Worm (Caenorhabditis elegans): ENCODE measurements around the gene C14C10.1.
A peak's percentile ranks its signal among the peaks of the same experiment; 100 is the strongest.

The C14C10.1 gene

ce11 chrV:12590601-12591000 lies 2.5 kb downstream of the C14C10.1 start, which contains the start of gene ttr-43:
Gene ttr-43, minus strand, starts transcription at chrV:12590701.
- TF ChIP-seq ceh-20 (GFP tag; IDR thresholded peaks at IDR 0.05) (no peak), Y48G9A.11 (GFP tag; IDR thresholded peaks at IDR 0.05) (no peak), lin-1 (GFP tag; IDR thresholded peaks at IDR 0.05) (no peak), hlh-11 (tag; optimal IDR thresholded peaks at IDR 0.05) (no peak), nhr-28 (tag; optimal IDR thresholded peaks at IDR 0.05) (no peak), Y5F2A.4 (GFP tag; optimal IDR thresholded peaks at IDR 0.05) (no peak), tag-97 (GFP tag; IDR thresholded peaks at IDR 0.05) (no peak), dve-1 (tag; optimal IDR thresholded peaks at IDR 0.05; ENCODE audit: insufficient read depth) (no peak), ceh-62 (tag; optimal IDR thresholded peaks at IDR 0.05) (no peak), ces-1 (GFP tag; optimal IDR thresholded peaks at IDR 0.05) (no peak), nhr-76 (tag; optimal IDR thresholded peaks at IDR 0.05) (no peak), F37D6.2 (tag; optimal IDR thresholded peaks at IDR 0.05) (no peak), rbr-2 (tag; optimal IDR thresholded peaks at IDR 0.05) (no peak), spr-1 (tag; optimal IDR thresholded peaks at IDR 0.05) (no peak)

DNA sequence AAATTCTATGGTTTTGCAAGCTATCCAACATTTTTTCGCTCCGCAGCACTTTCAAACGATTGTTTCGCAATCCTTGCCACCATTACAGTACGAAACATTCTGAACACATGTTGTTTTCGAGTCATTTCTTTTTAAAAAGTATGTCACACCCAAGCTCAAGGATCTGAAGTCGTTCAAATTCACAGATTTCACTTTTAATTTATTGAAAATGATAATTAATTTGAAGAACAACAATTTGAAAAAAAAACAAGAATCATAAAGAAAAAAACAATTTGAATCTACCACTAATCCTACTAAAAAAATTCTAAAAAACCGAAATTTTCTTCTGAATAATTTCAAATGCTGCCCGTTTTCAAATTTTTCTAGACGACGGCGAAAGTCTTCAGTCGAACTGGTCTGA lies 4.2 kb downstream of the C14C10.1 start, which contains the start of gene C14C10.2:
Gene C14C10.2, minus strand, starts transcription at position 101 of the 400 bp plus-strand sequence.
- TF ChIP-seq php-3 (GFP tag; IDR thresholded peaks at IDR 0.05) (no peak), lin-13 (GFP tag; optimal IDR thresholded peaks at IDR 0.05) (no peak), mxl-3 (GFP tag; optimal IDR thresholded peaks at IDR 0.05) (no peak), dve-1 (tag; optimal IDR thresholded peaks at IDR 0.05; ENCODE audit: insufficient read depth) (no peak), hif-1 (tag; optimal IDR thresholded peaks at IDR 0.05) (no peak), snpc-4 (tag; optimal IDR thresholded peaks at IDR 0.05) (no peak), mdl-1 (tag; optimal IDR thresholded peaks at IDR 0.05) (no peak), ZK337.2 (GFP tag; IDR thresholded peaks at IDR 0.05) (no peak)

- TF ChIP-seq ceh-44 (GFP tag; IDR thresholded peaks at IDR 0.05) (no peak), aha-1 (tag) (no peak), egl-27 (tag; optimal IDR thresholded peaks at IDR 0.05) (no peak), nhr-10 (tag; optimal IDR thresholded peaks at IDR 0.05) (no peak)
Measured at ce11 chrV:12596196-12596595, 8.1 kb downstream of the C14C10.1 start, which contains the start of gene mma-1. Gene mma-1, minus strand, starts transcription at chrV:12596296.

DNA sequence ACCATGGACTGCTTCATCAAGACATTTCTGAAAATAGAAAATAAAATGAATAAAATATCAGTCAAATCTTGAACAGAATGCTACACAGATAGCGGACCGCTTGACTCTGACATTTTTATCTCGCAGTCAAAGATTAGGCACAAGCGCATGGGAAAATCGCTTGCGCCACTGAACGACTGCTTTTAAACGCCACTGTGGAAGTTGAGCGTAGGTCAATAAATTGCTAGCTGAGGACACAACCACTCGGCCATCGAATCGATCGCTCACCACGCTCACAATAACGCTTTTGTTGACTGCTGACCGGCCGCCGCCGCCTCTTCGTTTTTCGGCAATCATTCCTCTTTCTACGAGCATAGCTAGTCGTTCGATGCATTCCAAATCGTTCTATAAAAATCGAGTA lies 8.7 kb downstream of the C14C10.1 start:
- TF ChIP-seq duxl-1 (tag; optimal IDR thresholded peaks at IDR 0.05; ENCODE audit: poor library complexity) (peak; percentile 26), daf-19 (GFP tag; conservative IDR thresholded peaks at IDR 0.05) (no peak), spr-1 (tag; optimal IDR thresholded peaks at IDR 0.05) (peak; percentile 61), mep-1 (tag; optimal IDR thresholded peaks at IDR 0.05) (peak; percentile 49), ceh-82 (tag; optimal IDR thresholded peaks at IDR 0.05) (no peak), R02D3.7 (tag; optimal IDR thresholded peaks at IDR 0.05) (no peak), hif-1 (tag; optimal IDR thresholded peaks at IDR 0.05) (no peak), mdl-1 (tag; optimal IDR thresholded peaks at IDR 0.05) (peak in 1 of 2 experiments; percentile 24), Y75B8A.6 (GFP tag; IDR thresholded peaks at IDR 0.05) (peak; percentile 60; the same call in 1 of the 2 replicates), ceh-62 (tag; optimal IDR thresholded peaks at IDR 0.05) (no peak), daf-8 (GFP tag; IDR thresholded peaks at IDR 0.05) (no peak), dve-1 (tag; optimal IDR thresholded peaks at IDR 0.05; ENCODE audit: insufficient read depth) (no peak), cey-2 (tag; optimal IDR thresholded peaks at IDR 0.05; ENCODE audit: borderline replicate concordance, insufficient read depth) (no peak), mes-2 (tag; optimal IDR thresholded peaks at IDR 0.05; ENCODE audit: poor library complexity, severe bottlenecking) (peak; percentile 77), zag-1 (tag; optimal IDR thresholded peaks at IDR 0.05) (no peak), aly-2 (tag; optimal IDR thresholded peaks at IDR 0.05) (no peak), madf-5 (GFP tag; IDR thresholded peaks at IDR 0.05) (peak; percentile 36 to 45; a peak in 1 of 4 replicates), nhr-111 (GFP tag; optimal IDR thresholded peaks at IDR 0.05) (peak; percentile 48), mdt-29 (GFP tag; IDR thresholded peaks at IDR 0.05) (no peak), lin-39 (tag; optimal IDR thresholded peaks at IDR 0.05) (no peak), snpc-1.2 (GFP tag; IDR thresholded peaks at IDR 0.05) (peak; percentile 68), ctbp-1 (GFP tag; IDR thresholded peaks at IDR 0.05) (0 out of 2 replicates have a peak, but pooled peaks have one; percentile 46), Y48G9A.11 (GFP tag; IDR thresholded peaks at IDR 0.05) (peak; percentile 80), saeg-2 (GFP tag; IDR thresholded peaks at IDR 0.05) (peak; percentile 5; the same call in 1 of the 2 replicates), zip-2 (tag; optimal IDR thresholded peaks at IDR 0.05) (peak; percentile 54), dmd-8 (GFP tag; IDR thresholded peaks at IDR 0.05) (peak; percentile 60; the same call in 1 of the 2 replicates), nhr-76 (tag; optimal IDR thresholded peaks at IDR 0.05) (no peak)

Measured in whole organism, L4 larva.